Fruit fly (Drosophila melanogaster): ENCODE data around the gene Myo61F.

The Myo61F gene

DNA sequence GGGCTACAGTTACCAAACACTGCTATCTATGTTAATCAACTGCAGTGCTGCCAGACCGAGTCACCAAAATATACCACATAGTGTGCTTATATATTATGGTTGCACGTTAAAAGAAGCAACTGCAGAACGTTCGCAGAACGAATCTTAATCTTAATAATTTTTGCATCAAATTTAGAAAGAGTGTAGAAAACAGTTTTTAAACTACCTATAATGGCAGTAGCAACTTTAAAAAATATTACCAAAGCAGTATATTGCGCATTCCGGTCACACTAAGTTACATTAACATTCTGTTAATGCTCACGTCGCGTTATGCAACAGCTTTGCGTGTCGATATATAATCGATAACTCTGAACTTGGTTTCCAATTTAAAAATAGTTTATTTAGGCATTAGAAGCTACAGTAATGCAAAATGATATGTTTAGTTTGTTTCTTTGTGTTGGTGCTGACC lies 23.9 kb downstream of the Myo61F start, which contains the start of gene indra (continued):
- TF ChIP-seq Usf (GFP tag; optimal IDR thresholded peaks at IDR 0.05) (peak; percentile 8), Hr3 (GFP tag; optimal IDR thresholded peaks at IDR 0.05) (peak; percentile 53), gcm (GFP tag; optimal IDR thresholded peaks at IDR 0.05) (no peak), Atf3 (GFP tag; optimal IDR thresholded peaks at IDR 0.05) (peak; percentile 28), bbx (GFP tag; IDR thresholded peaks at IDR 0.05; ENCODE audit: partially characterized antibody) (peak; percentile 76), Jarid2 (GFP tag; optimal IDR thresholded peaks at IDR 0.05) (no peak), phol (tag; optimal IDR thresholded peaks at IDR 0.05) (peak; percentile 77), CG5245 (GFP tag; optimal IDR thresholded peaks at IDR 0.05) (peak; percentile 37), CG31224 (GFP tag; IDR thresholded peaks at IDR 0.05) (no peak), chif (GFP tag; optimal IDR thresholded peaks at IDR 0.05) (peak; percentile 8 to 69), CG4328 (GFP tag; optimal IDR thresholded peaks at IDR 0.05) (peak; percentile 49), CG3281 (GFP tag; optimal IDR thresholded peaks at IDR 0.05) (peak; percentile 21), Taf1 (GFP tag; IDR thresholded peaks at IDR 0.05) (no peak), Dek (tag; optimal IDR thresholded peaks at IDR 0.05) (no peak), Ptx1 (GFP tag; IDR thresholded peaks at IDR 0.05) (peak; percentile 54), row (GFP tag; IDR thresholded peaks at IDR 0.05) (peak; percentile 81), caup (GFP tag; optimal IDR thresholded peaks at IDR 0.05; ENCODE audit: severe bottlenecking) (peak; percentile 24), gem (tag; optimal IDR thresholded peaks at IDR 0.05) (peak; percentile 73), shn (GFP tag; optimal IDR thresholded peaks at IDR 0.05) (peak; percentile 68), cg (GFP tag; optimal IDR thresholded peaks at IDR 0.05) (no peak), Lpt (GFP tag; optimal IDR thresholded peaks at IDR 0.05) (no peak), eve (GFP tag; optimal IDR thresholded peaks at IDR 0.05) (no peak), Hmr (GFP tag; optimal IDR thresholded peaks at IDR 0.05) (no peak), CG4820 (GFP tag; optimal IDR thresholded peaks at IDR 0.05) (peak; percentile 36), ATbp (GFP tag; optimal IDR thresholded peaks at IDR 0.05) (no peak), odd (GFP tag; optimal IDR thresholded peaks at IDR 0.05) (no peak), slp2 (GFP tag; optimal IDR thresholded peaks at IDR 0.05) (peak; percentile 31), CG3847 (GFP tag; IDR thresholded peaks at IDR 0.05) (peak; percentile 48), unpg (GFP tag; optimal IDR thresholded peaks at IDR 0.05) (peak; percentile 56), lola (GFP tag; optimal IDR thresholded peaks at IDR 0.05) (peak in 1 of 3 experiments; percentile 53), dati (GFP tag; IDR thresholded peaks at IDR 0.05) (no peak), gce (GFP tag; IDR thresholded peaks at IDR 0.05) (no peak), CG1647 (GFP tag; optimal IDR thresholded peaks at IDR 0.05) (peak; percentile 58), Elba2 (GFP tag; optimal IDR thresholded peaks at IDR 0.05) (peak; percentile 58), CG1233 (GFP tag; optimal IDR thresholded peaks at IDR 0.05) (no peak), slbo (GFP tag; IDR thresholded peaks at IDR 0.05) (peak; percentile 59), CG17802 (tag; optimal IDR thresholded peaks at IDR 0.05) (no peak), Chrac-16 (GFP tag; optimal IDR thresholded peaks at IDR 0.05) (peak; percentile 60), Sin3A (optimal IDR thresholded peaks at IDR 0.05) (peak; percentile 81), CG6689 (GFP tag; IDR thresholded peaks at IDR 0.05) (peak; percentile 56; the same call in 1 of the 2 replicates), CG5953 (GFP tag; IDR thresholded peaks at IDR 0.05) (no peak), Dll (GFP tag; IDR thresholded peaks at IDR 0.05; ENCODE audit: partially characterized antibody) (peak; percentile 57; the same call in 2 of the 4 replicates), ash1 (GFP tag; optimal IDR thresholded peaks at IDR 0.05) (no peak), al (GFP tag; IDR thresholded peaks at IDR 0.05) (0 out of 2 replicates have a peak, but pooled peaks have one; percentile 26), CG12942 (GFP tag; optimal IDR thresholded peaks at IDR 0.05) (peak; percentile 36), luna (GFP tag; optimal IDR thresholded peaks at IDR 0.05) (peak; percentile 18), Mes4 (GFP tag; optimal IDR thresholded peaks at IDR 0.05) (peak; percentile 49), sc (optimal IDR thresholded peaks at IDR 0.05) (no peak), sc (GFP tag; optimal IDR thresholded peaks at IDR 0.05) (no peak), toy (GFP tag; IDR thresholded peaks at IDR 0.05) (no peak), CG16779 (GFP tag; IDR thresholded peaks at IDR 0.05) (no peak), CG14667 (GFP tag; IDR thresholded peaks at IDR 0.05) (no peak)

Measured in whole organism, embryonic.